Fruit fly (Drosophila melanogaster) whole organism, wandering third instar larva: ENCODE data around the gene Hexim.

Experiments used
- Abd-B ChIP-seq: fragments of >200 bp; optimal IDR thresholded peaks from 2 replicates; lab custom pipeline; 2017; ENCODE audit warnings: missing biosample characterization, missing genetic modification characterization
- CG32264 ChIP-seq: fragments of 200-800 bp; sonication (Bioruptor generic); optimal IDR thresholded peaks from 2 replicates; lab custom pipeline; 2016; ENCODE audit warnings: missing biosample characterization, missing genetic modification characterization
- CG9705 ChIP-seq: fragments of 200-800 bp; sonication (Bioruptor generic); optimal IDR thresholded peaks from 2 replicates; lab custom pipeline; 2018; ENCODE audit warnings: missing biosample characterization, mild to moderate bottlenecking, missing genetic modification characterization
- CrebA ChIP-seq: fragments of 200-800 bp; sonication (Bioruptor generic); optimal IDR thresholded peaks from 2 replicates; lab custom pipeline; 2016; ENCODE audit warnings: missing biosample characterization, mild to moderate bottlenecking, missing genetic modification characterization, borderline replicate concordance
- Dfd ChIP-seq: fragments of >200 bp; optimal IDR thresholded peaks from 2 replicates; lab custom pipeline; 2017; ENCODE audit warnings: missing biosample characterization, missing genetic modification characterization
- Dif ChIP-seq: fragments of 200-275, 200-300 bp; sonication (Bioruptor generic); optimal IDR thresholded peaks from 2 replicates; lab custom pipeline; 2018; ENCODE audit warnings: missing biosample characterization, missing genetic modification characterization; ENCODE audit not compliant: partially characterized antibody
- GATAd ChIP-seq: sonication (Bioruptor generic); optimal IDR thresholded peaks from 2 replicates; lab custom pipeline; 2016; ENCODE audit warnings: missing biosample characterization, missing genetic modification characterization
- HLH106 ChIP-seq: fragments of 200-800 bp; optimal IDR thresholded peaks from 3 replicates; lab custom pipeline; 2019; ENCODE audit warnings: missing biosample characterization, mild to moderate bottlenecking, missing genetic modification characterization, moderate library complexity
- Hnf4 ChIP-seq: fragments of 200-800 bp; sonication (Bioruptor generic); optimal IDR thresholded peaks from 2 replicates; lab custom pipeline; 2016; ENCODE audit warnings: missing biosample characterization, mild to moderate bottlenecking, missing genetic modification characterization
- Hr78 ChIP-seq: fragments of >200 bp; optimal IDR thresholded peaks from 2 replicates; lab custom pipeline; 2017; ENCODE audit warnings: missing biosample characterization, missing genetic modification characterization
- Hr83 ChIP-seq: fragments of 200-300 bp; sonication (Bioruptor generic); optimal IDR thresholded peaks from 2 replicates; lab custom pipeline; 2016; ENCODE audit warnings: missing biosample characterization, mild to moderate bottlenecking, missing genetic modification characterization, moderate library complexity; ENCODE audit not compliant: poor library complexity, severe bottlenecking
- Jra ChIP-seq: sonication (Bioruptor generic); optimal IDR thresholded peaks from 2 replicates; lab custom pipeline; 2016; ENCODE audit warnings: missing biosample characterization, missing genetic modification characterization
- Mio ChIP-seq: sonication (Bioruptor generic); optimal IDR thresholded peaks from 2 replicates; lab custom pipeline; 2016; ENCODE audit warnings: missing biosample characterization, missing genetic modification characterization
- Myc ChIP-seq: fragments of >200 bp; optimal IDR thresholded peaks from 2 replicates; lab custom pipeline; 2017
- N ChIP-seq: fragments of >200 bp; optimal IDR thresholded peaks from 2 replicates; lab custom pipeline; 2018; ENCODE audit warnings: missing biosample characterization, missing external identifiers, missing genetic modification characterization
- OdsH ChIP-seq: fragments of 200-800 bp; sonication (Bioruptor generic); optimal IDR thresholded peaks from 2 replicates; lab custom pipeline; 2016; ENCODE audit warnings: missing biosample characterization, mild to moderate bottlenecking, missing genetic modification characterization
- Rel ChIP-seq, 2 experiments: fragments of 200-800 bp; sonication (Bioruptor generic) in 1 of 2; optimal IDR thresholded peaks; 2 replicates in 1 of 2; 3 replicates in 1 of 2; lab custom pipeline; 2016 to 2019; ENCODE audit warnings: mild to moderate bottlenecking in 2 of 2, missing biosample characterization in 2 of 2, missing genetic modification characterization in 2 of 2, moderate library complexity in 1 of 2
- Sp1 ChIP-seq: fragments of 200-800 bp; sonication (Bioruptor generic); optimal IDR thresholded peaks from 3 replicates; lab custom pipeline; 2019; ENCODE audit warnings: missing biosample characterization, mild to moderate bottlenecking, missing genetic modification characterization, moderate library complexity
- Vsx2 ChIP-seq: fragments of 200-300, 225-300 bp; sonication (Bioruptor generic); optimal IDR thresholded peaks from 2 replicates; lab custom pipeline; 2018; ENCODE audit warnings: missing biosample characterization, missing genetic modification characterization; ENCODE audit not compliant: partially characterized antibody
- br ChIP-seq: fragments of 200-800 bp; sonication (Bioruptor generic); optimal IDR thresholded peaks from 2 replicates; lab custom pipeline; 2016; ENCODE audit warnings: missing biosample characterization, missing genetic modification characterization
- brk ChIP-seq: fragments of 200-800 bp; sonication (Bioruptor generic); optimal IDR thresholded peaks from 2 replicates; lab custom pipeline; 2016; ENCODE audit warnings: missing biosample characterization, mild to moderate bottlenecking, missing genetic modification characterization
- dl ChIP-seq, 2 experiments: fragments of 175-275, 200-275 bp in 1 of 2; fragments of 200-275 bp in 1 of 2; sonication (Bioruptor generic); optimal IDR thresholded peaks; lab custom pipeline; 2018; ENCODE audit warnings: mild to moderate bottlenecking in 2 of 2, missing biosample characterization in 2 of 2, missing genetic modification characterization in 2 of 2, moderate library complexity in 2 of 2; ENCODE audit not compliant: partially characterized antibody in 2 of 2, insufficient read depth in 1 of 2
- dmrt93B ChIP-seq: fragments of 200-800 bp; sonication (Bioruptor generic); optimal IDR thresholded peaks from 2 replicates; lab custom pipeline; 2018; ENCODE audit warnings: missing biosample characterization, mild to moderate bottlenecking, missing genetic modification characterization
- dsf ChIP-seq: sonication (Bioruptor generic); optimal IDR thresholded peaks from 2 replicates; lab custom pipeline; 2016; ENCODE audit warnings: missing biosample characterization, missing genetic modification characterization, borderline replicate concordance
- ey ChIP-seq: fragments of 200-800 bp; sonication (Bioruptor generic); optimal IDR thresholded peaks from 2 replicates; lab custom pipeline; 2016; ENCODE audit warnings: missing biosample characterization, missing genetic modification characterization
- foxo ChIP-seq, 2 experiments: fragments of 200-800 bp; sonication (Bioruptor generic); optimal IDR thresholded peaks; 2 replicates in 1 of 2; 3 replicates in 1 of 2; lab custom pipeline; 2016 to 2017; ENCODE audit warnings: missing biosample characterization in 2 of 2, missing genetic modification characterization in 2 of 2
- fru ChIP-seq: fragments of 200-800 bp; sonication (Bioruptor generic); optimal IDR thresholded peaks from 3 replicates; lab custom pipeline; 2016; ENCODE audit warnings: missing biosample characterization, mild to moderate bottlenecking, missing genetic modification characterization
- h ChIP-seq: fragments of 200-800 bp; sonication (Bioruptor generic); optimal IDR thresholded peaks from 3 replicates; lab custom pipeline; 2016; ENCODE audit warnings: missing biosample characterization, mild to moderate bottlenecking, missing genetic modification characterization
- jim ChIP-seq: fragments of 175-275, 200-325 bp; sonication (Bioruptor generic); optimal IDR thresholded peaks from 2 replicates; lab custom pipeline; 2016; ENCODE audit warnings: missing biosample characterization, mild to moderate bottlenecking, missing genetic modification characterization
- lola ChIP-seq: fragments of >200 bp; optimal IDR thresholded peaks from 2 replicates; lab custom pipeline; 2017; ENCODE audit warnings: missing biosample characterization, missing genetic modification characterization
- pan ChIP-seq: fragments of >200 bp; optimal IDR thresholded peaks from 2 replicates; lab custom pipeline; 2017
- psq ChIP-seq: fragments of 200-800 bp; sonication (Bioruptor generic); optimal IDR thresholded peaks from 3 replicates; lab custom pipeline; 2017; ENCODE audit warnings: missing biosample characterization, mild to moderate bottlenecking, missing genetic modification characterization, moderate library complexity
- rgr ChIP-seq: fragments of 200-800 bp; sonication (Bioruptor generic); optimal IDR thresholded peaks from 3 replicates; lab custom pipeline; 2016; ENCODE audit warnings: missing biosample characterization, mild to moderate bottlenecking, missing genetic modification characterization
- sage ChIP-seq: fragments of 200-800 bp; sonication (Bioruptor generic); optimal IDR thresholded peaks from 2 replicates; lab custom pipeline; 2016; ENCODE audit warnings: missing biosample characterization, mild to moderate bottlenecking, missing genetic modification characterization
- sv ChIP-seq: fragments of 200-800 bp; sonication (Bioruptor generic); optimal IDR thresholded peaks from 3 replicates; lab custom pipeline; 2016; ENCODE audit warnings: missing biosample characterization, missing genetic modification characterization
- tai ChIP-seq: sonication (Bioruptor generic); optimal IDR thresholded peaks from 2 replicates; lab custom pipeline; 2016; ENCODE audit warnings: missing biosample characterization, missing genetic modification characterization
- usp ChIP-seq: fragments of >200 bp; optimal IDR thresholded peaks from 2 replicates; lab custom pipeline; 2017; ENCODE audit warnings: missing biosample characterization, missing genetic modification characterization
- woc ChIP-seq: sonication (Bioruptor generic); optimal IDR thresholded peaks from 2 replicates; lab custom pipeline; 2016; ENCODE audit warnings: missing biosample characterization, mild to moderate bottlenecking, missing genetic modification characterization

The Hexim gene

DNA sequence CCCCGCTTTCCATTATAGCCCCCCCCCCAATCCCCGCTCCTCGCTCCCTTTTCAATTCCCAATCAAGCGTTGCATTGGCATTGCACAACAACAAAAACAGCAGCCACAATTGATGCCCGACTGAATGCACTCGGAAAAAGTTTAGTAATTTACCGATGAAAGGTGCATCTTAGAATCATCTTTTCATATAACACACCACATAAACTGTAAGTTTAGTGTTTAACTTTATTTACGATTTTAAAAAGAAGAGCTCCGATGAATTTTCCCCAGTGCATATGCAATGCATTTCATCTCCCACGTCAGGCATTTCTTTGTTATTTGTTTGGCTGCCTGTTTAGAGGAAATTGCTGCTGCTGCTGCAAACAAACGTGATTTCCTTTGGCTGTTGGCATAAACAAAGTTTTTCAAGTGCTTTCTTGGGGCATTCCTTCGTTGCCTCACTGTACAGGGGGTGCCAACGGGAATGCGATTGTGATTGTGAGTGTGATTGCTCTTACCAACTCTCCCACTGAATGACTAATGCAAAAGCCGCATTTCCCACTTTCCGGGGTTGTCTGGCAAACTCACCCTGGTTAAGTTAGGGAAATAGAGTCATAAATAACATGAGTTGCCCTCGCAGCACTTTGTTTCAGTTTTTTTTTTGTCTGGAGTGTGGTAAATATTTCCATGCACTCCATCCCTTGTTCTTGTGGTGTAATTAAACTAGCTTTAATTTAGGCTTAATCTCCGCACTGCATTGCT lies 33.2 kb downstream of the Hexim start:
- TF ChIP-seq pan (lab: Kevin White, UChicago), result no peak
- no peak for TF ChIP-seq Dif (GFP tag; lab: Kevin White, UChicago)
- no peak for TF ChIP-seq dsf (GFP tag; lab: Kevin White, UChicago)
- no peak for TF ChIP-seq Jra (GFP tag; lab: Kevin White, UChicago)
- peak; percentile 70 for TF ChIP-seq Sp1
- no peak for TF ChIP-seq sv (GFP tag; lab: Kevin White, UChicago)
- TF ChIP-seq N (GFP tag; lab: Kevin White, UChicago), result no peak
- TF ChIP-seq h (GFP tag; lab: Kevin White, UChicago), result peak; percentile 70
- no peak for TF ChIP-seq dl (GFP tag; optimal IDR thresholded peaks at IDR 0.05; lab: Kevin White, UChicago; ENCODE audit: insufficient read depth in 1 of 2, partially characterized antibody in 2 of 2)
- no peak for TF ChIP-seq lola (GFP tag; lab: Kevin White, UChicago)
- TF ChIP-seq sage (GFP tag; lab: Kevin White, UChicago), result peak; percentile 38
- TF ChIP-seq Hnf4 (GFP tag; lab: Kevin White, UChicago), result peak; percentile 43
- no peak for TF ChIP-seq GATAd
- TF ChIP-seq psq, result peak; percentile 29
- no peak for TF ChIP-seq usp (GFP tag; lab: Kevin White, UChicago)
- no peak for TF ChIP-seq Mio (GFP tag; lab: Kevin White, UChicago)
- peak; percentile 61 for TF ChIP-seq OdsH
- peak; percentile 49 for TF ChIP-seq CG32264 (GFP tag; lab: Kevin White, UChicago)
- peak; percentile 16 for TF ChIP-seq woc (GFP tag; lab: Kevin White, UChicago)
- peak; percentile 43 for TF ChIP-seq br (GFP tag; lab: Kevin White, UChicago)
- peak; percentile 67 for TF ChIP-seq rgr (GFP tag; lab: Kevin White, UChicago)
- TF ChIP-seq brk (GFP tag; lab: Kevin White, UChicago), result no peak
- TF ChIP-seq Hr83 (GFP tag; lab: Kevin White, UChicago), result no peak
- no peak for TF ChIP-seq Vsx2
- TF ChIP-seq dmrt93B, result peak; percentile 39
- TF ChIP-seq Rel (GFP tag; optimal IDR thresholded peaks at IDR 0.05; lab: Kevin White, UChicago), result no peak
- TF ChIP-seq Rel (tag; optimal IDR thresholded peaks at IDR 0.05; lab: Kevin White, UChicago), result no peak
- TF ChIP-seq CrebA (GFP tag; lab: Kevin White, UChicago), result no peak
- peak; percentile 66 for TF ChIP-seq fru (GFP tag; lab: Kevin White, UChicago)
- peak; percentile 67 for TF ChIP-seq ey (GFP tag; lab: Kevin White, UChicago)
- TF ChIP-seq Dfd (GFP tag; lab: Kevin White, UChicago), result no peak
- no peak for TF ChIP-seq jim (GFP tag; lab: Kevin White, UChicago)
- TF ChIP-seq Hr78 (GFP tag; lab: Kevin White, UChicago), result no peak
- peak in 1 of 2 experiments; percentile 76 for TF ChIP-seq foxo (GFP tag; optimal IDR thresholded peaks at IDR 0.05; lab: Kevin White, UChicago)
- peak; percentile 20 for TF ChIP-seq CG9705 (GFP tag; lab: Kevin White, UChicago)
- no peak for TF ChIP-seq Abd-B (GFP tag; lab: Kevin White, UChicago)
- TF ChIP-seq tai (GFP tag; lab: Kevin White, UChicago), result no peak
- no peak for TF ChIP-seq Myc (lab: Kevin White, UChicago)
- peak; percentile 69 for TF ChIP-seq HLH106 (tag; lab: Kevin White, UChicago)
- TF ChIP-seq, all 38 proteins: peak for 16

DNA sequence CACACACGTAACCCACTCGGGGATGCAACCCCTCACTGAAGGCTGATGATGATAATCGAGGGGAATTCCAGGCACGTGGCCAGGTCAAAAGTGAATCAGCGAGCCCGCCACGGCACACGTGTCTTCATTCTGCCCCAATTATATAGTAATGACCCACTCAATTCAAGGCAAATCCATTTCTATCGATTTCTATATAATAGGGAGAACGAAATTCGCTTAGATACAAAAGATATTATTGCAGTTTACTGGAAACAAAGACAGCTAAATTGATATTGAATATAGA lies 33.7 kb downstream of the Hexim start:
- no peak for TF ChIP-seq CrebA (GFP tag; lab: Kevin White, UChicago)
- TF ChIP-seq brk (GFP tag; lab: Kevin White, UChicago), result no peak
